Fruit fly (Drosophila melanogaster): ENCODE measurements around the gene Dnai2.

Dnai2 gene

DNA sequence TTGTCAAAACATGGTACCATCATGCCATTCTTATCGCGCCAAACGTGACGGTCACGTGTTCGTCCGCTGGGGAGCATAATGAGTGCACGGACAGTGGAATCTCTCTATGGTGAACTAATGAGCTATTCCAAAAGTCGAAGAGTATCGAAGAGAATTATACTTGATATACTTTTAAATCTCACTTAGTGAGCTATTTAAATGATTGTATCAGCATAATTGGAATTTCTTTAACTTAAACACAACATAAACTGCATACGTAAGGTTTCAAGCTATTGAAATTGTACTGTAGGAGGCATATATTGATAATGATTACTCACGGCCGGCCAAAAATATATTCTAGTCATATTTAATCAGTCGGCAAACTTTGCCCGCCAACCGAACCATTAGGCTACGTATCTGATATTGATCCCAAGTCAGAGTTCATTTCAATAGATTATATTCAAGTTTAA is 22.5 kb upstream of the Dnai2 start (continued):
- TF ChIP-seq CG3919 (GFP tag; optimal IDR thresholded peaks at IDR 0.05) = no peak
- TF ChIP-seq svp (GFP tag) = peak; percentile 87
- TF ChIP-seq fkh (GFP tag; optimal IDR thresholded peaks at IDR 0.05) = no peak
- TF ChIP-seq Hr38 (GFP tag; optimal IDR thresholded peaks at IDR 0.05) = no peak
- TF ChIP-seq Hr4 (GFP tag; optimal IDR thresholded peaks at IDR 0.05) = no peak
- no peak for TF ChIP-seq cyc (GFP tag; optimal IDR thresholded peaks at IDR 0.05)
- TF ChIP-seq CG9139 (GFP tag; optimal IDR thresholded peaks at IDR 0.05) = no peak
- TF ChIP-seq CG8119 (GFP tag; IDR thresholded peaks at IDR 0.05) = no peak
- TF ChIP-seq Sox102F (GFP tag; optimal IDR thresholded peaks at IDR 0.05) = no peak
- peak; percentile 10 for TF ChIP-seq esn (GFP tag; optimal IDR thresholded peaks at IDR 0.05)
- no peak for TF ChIP-seq CG6854 (GFP tag; optimal IDR thresholded peaks at IDR 0.05)
- TF ChIP-seq Gug (GFP tag; IDR thresholded peaks at IDR 0.05) = no peak

DNA sequence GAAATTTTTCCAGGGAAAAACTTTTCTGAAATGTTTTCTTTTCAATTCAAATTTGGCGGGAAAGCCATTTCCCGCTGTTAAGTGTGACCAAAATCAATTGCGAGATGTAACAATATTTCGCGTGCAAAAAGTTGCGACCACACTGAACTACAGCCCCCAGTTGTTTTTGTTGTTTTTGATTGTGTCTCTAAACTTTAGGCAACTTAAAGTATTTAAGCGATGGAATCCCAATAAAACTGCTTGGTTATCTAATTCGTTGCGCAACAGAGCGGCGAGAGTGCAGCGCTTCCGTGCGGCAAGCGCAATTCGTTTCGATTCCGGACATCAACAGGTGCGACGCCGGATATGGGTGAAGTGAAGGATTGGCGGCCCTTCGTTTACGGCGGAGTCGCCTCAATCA is 21.7 kb upstream of the Dnai2 start, which contains the start of gene Bmcp:
Gene Bmcp (plus strand): TSS at position 155 of the 400 bp plus-strand sequence.
- no peak for TF ChIP-seq CG15336 (GFP tag; IDR thresholded peaks at IDR 0.05)
- peak; percentile 40 for TF ChIP-seq Sox14 (GFP tag; optimal IDR thresholded peaks at IDR 0.05)
- TF ChIP-seq CG6854 (GFP tag; optimal IDR thresholded peaks at IDR 0.05) = peak; percentile 6
- peak; percentile 69 for TF ChIP-seq Eip78C (GFP tag)
- no peak for TF ChIP-seq dac (GFP tag; optimal IDR thresholded peaks at IDR 0.05)
- peak; percentile 73 for TF ChIP-seq CG1621 (tag; optimal IDR thresholded peaks at IDR 0.05)
- TF ChIP-seq esn (GFP tag; optimal IDR thresholded peaks at IDR 0.05) = peak; percentile 35
- peak; percentile 4 for TF ChIP-seq CG3032 (tag; optimal IDR thresholded peaks at IDR 0.05)

DNA sequence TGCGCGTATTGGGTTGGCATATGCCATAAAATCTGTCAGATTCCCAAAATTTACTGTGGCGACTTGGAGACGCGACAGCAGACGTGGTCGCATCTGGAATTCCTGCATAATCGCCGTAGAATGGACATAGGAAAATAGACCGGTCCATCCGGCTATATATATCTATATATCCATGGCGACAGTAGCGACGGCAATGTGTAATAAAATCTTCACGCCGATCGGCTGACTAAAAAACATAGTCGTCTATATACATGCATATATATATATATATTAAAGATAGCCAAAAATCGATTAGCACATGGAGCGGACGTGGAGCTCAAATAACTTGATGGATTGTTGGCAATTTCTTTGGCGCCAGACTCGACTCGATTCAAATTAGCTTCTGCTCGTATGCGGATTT is 18.9 kb upstream of the Dnai2 start:
- TF ChIP-seq Sox15 (GFP tag; optimal IDR thresholded peaks at IDR 0.05) (no peak), CG6163 (GFP tag; IDR thresholded peaks at IDR 0.05) (no peak), lz (GFP tag; optimal IDR thresholded peaks at IDR 0.05) (no peak), Hr4 (GFP tag; optimal IDR thresholded peaks at IDR 0.05) (no peak)

DNA sequence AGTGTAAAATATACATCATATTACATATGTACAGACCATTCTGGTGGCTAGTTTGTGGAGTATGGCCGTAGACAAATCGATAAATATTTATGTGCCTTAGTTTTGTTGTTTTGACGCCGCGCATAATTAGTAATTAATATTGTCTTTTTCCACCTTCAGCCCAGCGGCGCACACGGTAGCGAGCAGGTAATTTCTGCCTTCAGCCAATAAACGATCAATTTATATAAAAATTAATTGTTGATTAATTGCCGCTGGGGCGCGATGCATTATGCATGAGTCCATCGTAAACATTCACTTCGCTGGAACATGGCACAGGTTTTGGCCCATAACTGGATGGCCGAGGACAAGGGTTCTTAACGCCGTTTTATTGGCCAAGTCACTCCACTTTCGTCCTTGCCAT is 18.2 kb upstream of the Dnai2 start:
- TF ChIP-seq cyc (GFP tag; optimal IDR thresholded peaks at IDR 0.05) = no peak
- TF ChIP-seq CG7368 (GFP tag; optimal IDR thresholded peaks at IDR 0.05) = no peak
- TF ChIP-seq CG6808 (GFP tag; optimal IDR thresholded peaks at IDR 0.05) = peak; percentile 14
- no peak for TF ChIP-seq Ets96B (tag; optimal IDR thresholded peaks at IDR 0.05)

DNA sequence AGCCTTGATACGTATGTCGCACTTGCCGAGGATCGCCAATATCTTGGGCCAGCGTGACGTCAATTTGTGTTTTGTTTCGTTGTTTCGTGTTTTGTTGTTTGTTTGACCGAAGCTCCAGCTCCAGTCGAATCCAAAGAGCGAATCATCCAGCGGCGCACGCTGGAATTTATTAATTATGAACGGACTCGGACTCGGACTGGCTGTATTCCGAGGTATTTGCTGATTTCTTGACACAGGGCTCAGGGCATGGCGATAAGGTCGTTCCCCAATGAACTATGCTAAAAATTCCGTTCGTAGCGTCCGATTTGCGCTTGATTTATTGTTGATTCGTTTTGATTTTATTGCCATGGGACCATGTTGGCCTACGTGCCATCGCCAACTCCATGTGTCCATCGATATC is 17.8 kb upstream of the Dnai2 start:
- TF ChIP-seq eg (GFP tag; IDR thresholded peaks at IDR 0.05) = 0 out of 3 replicates have a peak, but pooled peaks have one; percentile 9
- no peak for TF ChIP-seq CG8319 (GFP tag; optimal IDR thresholded peaks at IDR 0.05)

DNA sequence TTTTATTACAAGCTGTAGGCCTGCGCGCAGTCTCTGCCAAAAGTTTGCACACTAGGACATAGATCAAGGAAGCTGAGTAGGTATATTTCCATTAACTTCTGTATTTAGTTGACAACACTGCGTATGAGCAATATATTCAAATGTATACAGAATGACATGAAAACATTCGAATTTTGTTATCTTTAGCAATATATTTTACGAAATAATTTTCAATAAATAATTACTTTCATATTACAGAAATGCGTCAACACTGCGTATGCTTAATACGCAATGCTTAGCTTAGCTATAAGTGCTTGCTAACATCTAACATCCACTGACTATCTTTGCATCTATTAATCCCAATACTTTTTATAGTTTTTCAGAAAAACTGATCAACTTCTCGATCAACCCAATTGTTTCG is 17.3 kb upstream of the Dnai2 start:
- no peak for TF ChIP-seq Gug (GFP tag; IDR thresholded peaks at IDR 0.05)
- peak; percentile 70 for TF ChIP-seq Eip78C (GFP tag)
- TF ChIP-seq dsx (GFP tag; optimal IDR thresholded peaks at IDR 0.05; ENCODE audit: poor library complexity, severe bottlenecking) = peak; percentile 20
- TF ChIP-seq fd59A (GFP tag; optimal IDR thresholded peaks at IDR 0.05) = peak; percentile 11
- TF ChIP-seq CG10669 (GFP tag; optimal IDR thresholded peaks at IDR 0.05) = peak; percentile 29
- no peak for TF ChIP-seq Sox102F (GFP tag; optimal IDR thresholded peaks at IDR 0.05)
- no peak for TF ChIP-seq CG8119 (GFP tag; IDR thresholded peaks at IDR 0.05)
- peak; percentile 3 for TF ChIP-seq achi (GFP tag; optimal IDR thresholded peaks at IDR 0.05)
- peak; percentile 4 for TF ChIP-seq Ets96B (tag; optimal IDR thresholded peaks at IDR 0.05)
- peak in 1 of 2 experiments; percentile 2 for TF ChIP-seq salr (GFP tag; optimal IDR thresholded peaks at IDR 0.05)
- 0 out of 3 replicates have a peak, but pooled peaks have one; percentile 9 for TF ChIP-seq eg (GFP tag; IDR thresholded peaks at IDR 0.05)
- peak; percentile 30 for TF ChIP-seq CG32006 (GFP tag; optimal IDR thresholded peaks at IDR 0.05)
- TF ChIP-seq CG6808 (GFP tag; optimal IDR thresholded peaks at IDR 0.05) = peak; percentile 49
- TF ChIP-seq CG6163 (GFP tag; IDR thresholded peaks at IDR 0.05) = no peak
- TF ChIP-seq vri (GFP tag; optimal IDR thresholded peaks at IDR 0.05) = no peak
- TF ChIP-seq CG3032 (tag; optimal IDR thresholded peaks at IDR 0.05) = peak; percentile 29
- no peak for TF ChIP-seq pdm3 (GFP tag; optimal IDR thresholded peaks at IDR 0.05)
- TF ChIP-seq CG8319 (GFP tag; optimal IDR thresholded peaks at IDR 0.05) = no peak
- TF ChIP-seq CG11762 (GFP tag; optimal IDR thresholded peaks at IDR 0.05; ENCODE audit: insufficient read depth) = no peak
- TF ChIP-seq net (GFP tag; optimal IDR thresholded peaks at IDR 0.05) = peak; percentile 16
- TF ChIP-seq ss (GFP tag; optimal IDR thresholded peaks at IDR 0.05) = peak; percentile 26 to 48
